Fruit fly (Drosophila melanogaster) whole organism, larva: ENCODE results near the gene esc.

Experiments
- noc ChIP-seq: fragments of 200-800 bp; sonication (Bioruptor generic); optimal IDR thresholded peaks from 3 replicates; lab custom pipeline; 2019; ENCODE audit warnings: missing biosample characterization, mild to moderate bottlenecking, missing genetic modification characterization, moderate library complexity

esc gene

DNA sequence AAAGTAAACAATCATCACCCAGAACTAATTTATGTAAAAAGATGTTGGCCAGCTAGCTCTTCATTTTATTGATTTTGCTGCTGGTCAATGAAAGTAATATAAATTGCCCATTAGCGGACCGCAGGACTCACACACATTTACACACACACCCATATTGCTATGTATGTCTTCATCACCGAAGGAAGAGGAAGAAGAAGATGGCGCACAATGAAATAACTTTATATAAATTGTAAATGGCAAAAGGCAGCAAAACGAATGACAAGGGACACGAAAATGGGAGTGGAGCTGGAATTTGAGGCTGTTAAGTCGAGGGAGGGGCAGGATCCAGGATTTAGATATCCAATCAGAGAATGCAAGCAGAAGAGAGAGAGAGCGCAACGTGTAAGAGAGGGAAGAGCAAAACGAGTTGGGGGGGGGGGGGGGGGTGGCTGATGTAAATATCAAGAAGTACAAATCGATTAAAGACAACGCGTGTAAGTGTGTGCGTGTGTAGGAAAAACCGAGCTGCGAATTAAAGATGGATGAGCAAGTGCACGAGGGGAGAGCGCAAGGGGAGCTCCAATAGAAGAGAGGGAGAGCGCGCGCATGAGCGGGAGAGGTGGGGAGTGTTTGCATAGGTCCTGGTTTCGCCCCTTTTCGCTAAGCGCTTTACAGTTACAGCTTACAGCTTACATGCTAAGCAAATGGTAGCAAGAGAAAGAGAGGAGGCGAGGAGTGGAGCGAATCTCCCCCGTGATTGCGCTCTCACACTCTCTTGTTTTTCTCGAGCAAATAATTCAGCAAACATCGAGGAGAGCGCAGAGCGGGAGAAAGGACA lies 24.8 kb downstream of the esc start:
- TF ChIP-seq noc (tag; lab: Kevin White, UChicago) = no peak

DNA sequence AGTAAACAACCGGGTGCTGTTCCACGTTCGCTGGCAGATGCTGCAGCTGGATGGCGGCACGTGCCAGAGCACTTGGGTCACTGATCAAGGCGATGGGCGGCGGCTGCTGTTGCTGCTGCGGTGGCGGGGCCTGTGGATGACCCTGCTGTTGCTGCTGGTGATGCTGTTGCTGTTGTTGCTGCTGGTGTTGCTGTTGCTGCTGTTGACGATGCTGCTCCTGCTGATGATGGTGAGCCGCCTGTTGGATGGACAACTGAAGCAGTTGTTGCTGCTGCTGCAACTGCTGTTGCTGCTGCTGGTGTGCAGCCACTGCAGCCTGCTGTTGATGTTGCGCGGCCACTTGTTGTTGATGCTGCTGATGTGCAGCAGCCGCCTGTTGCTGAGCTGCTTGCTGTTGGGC lies 32.1 kb downstream of the esc start:
- no peak for TF ChIP-seq noc (tag; lab: Kevin White, UChicago)

DNA sequence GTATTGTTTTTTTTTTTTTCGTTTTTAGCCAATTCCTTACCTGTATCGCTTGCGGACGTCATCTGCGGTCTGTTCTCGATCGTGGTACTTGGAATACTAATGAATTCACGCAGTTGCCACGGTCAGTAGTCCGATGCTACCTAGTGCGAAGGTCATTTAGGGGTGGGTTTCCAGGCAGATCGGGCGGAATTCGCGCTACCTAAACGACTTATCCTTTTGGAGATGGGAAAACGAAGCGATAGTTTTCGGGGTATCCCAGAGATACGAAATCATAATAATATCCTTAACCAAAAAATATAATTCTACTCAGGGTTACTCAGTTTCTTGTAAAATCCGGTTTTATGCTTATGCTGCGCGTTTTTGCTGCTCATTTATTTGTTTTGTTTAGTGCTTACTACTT lies 35.2 kb downstream of the esc start, which contains the start of gene CG14937:
TSS of gene CG14937 (minus strand) at position 101 of the 400 bp plus-strand sequence.
- no peak for TF ChIP-seq noc (tag; lab: Kevin White, UChicago)

DNA sequence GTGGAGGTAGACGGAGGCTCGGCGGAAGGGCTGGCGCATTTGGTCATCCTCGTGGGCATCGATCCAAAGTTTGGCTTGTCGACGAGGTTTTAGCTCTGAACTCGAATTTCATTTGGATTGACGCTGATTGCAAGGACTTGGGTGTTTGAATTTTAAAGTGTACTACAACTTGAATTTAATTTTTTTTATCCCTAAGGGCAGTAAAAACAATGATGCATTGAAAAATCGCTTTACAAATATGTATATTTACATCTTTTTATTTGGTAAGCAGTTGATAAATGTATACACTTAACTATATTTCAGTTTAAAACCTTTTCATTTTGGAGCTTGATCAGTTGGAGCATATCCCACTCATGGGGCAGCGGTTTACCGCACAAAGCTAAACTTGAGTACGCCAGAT lies 36.9 kb downstream of the esc start, which contains the start of gene Tsp33B:
TSS of gene Tsp33B (minus strand) at position 101 of the 400 bp plus-strand sequence.
- TF ChIP-seq noc (tag; lab: Kevin White, UChicago) = no peak

DNA sequence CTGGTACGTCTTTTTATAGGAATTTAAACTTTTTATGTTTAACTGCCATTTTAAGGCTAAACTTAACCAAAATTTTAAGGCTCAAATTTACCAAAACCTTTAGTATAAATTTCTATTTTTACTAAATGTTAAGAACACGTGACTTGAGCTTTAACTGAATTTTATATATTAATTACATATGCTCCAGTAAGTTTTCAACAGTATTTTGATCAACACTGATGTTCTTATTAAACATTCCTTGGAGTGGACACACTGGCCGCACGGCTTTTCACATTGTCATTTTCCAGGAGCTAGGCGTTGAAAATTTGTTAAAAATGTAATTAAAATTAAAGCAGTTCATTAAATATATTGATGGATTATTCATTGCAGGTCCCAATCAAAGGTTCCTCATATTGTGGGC lies 39.5 kb downstream of the esc start, which contains the start of gene CG14932:
TSS of gene CG14932 (plus strand) at position 230 of the 400 bp plus-strand sequence.
- TF ChIP-seq noc (tag; lab: Kevin White, UChicago) = no peak

DNA sequence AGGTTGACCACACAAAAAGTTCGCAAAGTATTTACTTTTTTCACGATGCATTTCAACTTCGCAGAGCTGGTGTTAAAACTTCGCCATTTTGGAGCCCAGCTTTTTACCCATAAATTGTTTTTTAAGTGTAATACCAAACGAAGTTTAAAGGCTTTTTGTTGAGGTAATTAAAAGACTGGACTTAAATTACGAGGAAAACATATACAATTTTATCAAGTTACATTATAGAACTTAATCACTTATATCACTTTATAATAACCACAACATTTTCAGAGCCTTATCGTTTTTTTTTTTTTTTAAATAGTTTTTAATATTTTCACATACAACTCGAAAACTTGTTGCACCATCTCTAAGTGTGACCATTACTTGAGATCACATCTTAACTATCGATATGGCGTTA lies 41.2 kb downstream of the esc start, which contains the start of gene CG14931:
TSS of gene CG14931 (plus strand) at position 301 of the 400 bp plus-strand sequence.
- TF ChIP-seq noc (tag; lab: Kevin White, UChicago) = no peak
